Fruit fly (Drosophila melanogaster): ENCODE results near the gene CG13919.

The CG13919 gene

dm6 chr3L:1618116-1618727, 27.0 kb upstream of the CG13919 start, which contains the start of the genes CG13926, ABCB7 and CG33230 (continued):
- TF ChIP-seq slou (GFP tag; optimal IDR thresholded peaks at IDR 0.05) (no peak), dati (GFP tag; IDR thresholded peaks at IDR 0.05) (no peak), CG12942 (GFP tag; optimal IDR thresholded peaks at IDR 0.05) (no peak), Mrtf (GFP tag; IDR thresholded peaks at IDR 0.05) (no peak), br (optimal IDR thresholded peaks at IDR 0.05) (no peak), chn (GFP tag; optimal IDR thresholded peaks at IDR 0.05) (no peak), Ets97D (GFP tag; optimal IDR thresholded peaks at IDR 0.05) (peak; percentile 1), jing (GFP tag; optimal IDR thresholded peaks at IDR 0.05) (no peak), CG15514 (GFP tag; optimal IDR thresholded peaks at IDR 0.05) (peak; percentile 99), NC2α (GFP tag; optimal IDR thresholded peaks at IDR 0.05) (no peak), CG9817 (tag; optimal IDR thresholded peaks at IDR 0.05) (peak; percentile 6), CG1832 (GFP tag; optimal IDR thresholded peaks at IDR 0.05) (no peak), CG11247 (GFP tag; IDR thresholded peaks at IDR 0.05) (no peak), cwo (GFP tag; optimal IDR thresholded peaks at IDR 0.05) (peak; percentile 50), Atf3 (GFP tag; optimal IDR thresholded peaks at IDR 0.05) (no peak), CG14965 (GFP tag; optimal IDR thresholded peaks at IDR 0.05; ENCODE audit: borderline replicate concordance) (no peak), ro (GFP tag; IDR thresholded peaks at IDR 0.05) (no peak), scrt (GFP tag; optimal IDR thresholded peaks at IDR 0.05) (no peak), Ets65A (GFP tag) (peak; percentile 92), Stat92E (GFP tag; optimal IDR thresholded peaks at IDR 0.05) (peak in 1 of 3 experiments; percentile 53), ham (GFP tag; IDR thresholded peaks at IDR 0.05) (no peak), CG7357 (GFP tag; IDR thresholded peaks at IDR 0.05) (no peak), zfh1 (GFP tag; IDR thresholded peaks at IDR 0.05) (no peak), HLHmδ (GFP tag; optimal IDR thresholded peaks at IDR 0.05) (no peak), CG2120 (GFP tag; optimal IDR thresholded peaks at IDR 0.05) (peak; percentile 71), CG8924 (tag; optimal IDR thresholded peaks at IDR 0.05) (peak; percentile 4), odd (GFP tag; optimal IDR thresholded peaks at IDR 0.05) (no peak), CG5180 (GFP tag; optimal IDR thresholded peaks at IDR 0.05) (no peak), Scr (GFP tag; IDR thresholded peaks at IDR 0.05; ENCODE audit: partially characterized antibody) (peak; percentile 54), Med (GFP tag) (peak; percentile 92), knrl (GFP tag; IDR thresholded peaks at IDR 0.05; ENCODE audit: partially characterized antibody) (peak; percentile 71), Gug (GFP tag; IDR thresholded peaks at IDR 0.05) (peak; percentile 43; the same call in 1 of the 4 replicates), CG4360 (GFP tag; IDR thresholded peaks at IDR 0.05) (no peak), chm (GFP tag; IDR thresholded peaks at IDR 0.05) (no peak), Spps (tag; optimal IDR thresholded peaks at IDR 0.05) (no peak), vnd (GFP tag; IDR thresholded peaks at IDR 0.05; ENCODE audit: partially characterized antibody) (no peak), Dref (GFP tag; IDR thresholded peaks at IDR 0.05) (0 out of 2 replicates have a peak, but pooled peaks have one; percentile 10), CG10654 (GFP tag; optimal IDR thresholded peaks at IDR 0.05) (no peak), ac (GFP tag; optimal IDR thresholded peaks at IDR 0.05) (no peak), run (tag; optimal IDR thresholded peaks at IDR 0.05) (no peak), CG10431 (GFP tag; optimal IDR thresholded peaks at IDR 0.05) (peak; percentile 25), CG6813 (GFP tag; optimal IDR thresholded peaks at IDR 0.05) (no peak), seq (GFP tag; IDR thresholded peaks at IDR 0.05) (no peak), Atf6 (GFP tag; IDR thresholded peaks at IDR 0.05) (no peak), CG18619 (GFP tag; optimal IDR thresholded peaks at IDR 0.05) (peak; percentile 14), gro (GFP tag; optimal IDR thresholded peaks at IDR 0.05) (no peak), Lim3 (GFP tag; IDR thresholded peaks at IDR 0.05) (no peak), hb (GFP tag; IDR thresholded peaks at IDR 0.05; ENCODE audit: partially characterized antibody) (no peak), CG7987 (GFP tag; optimal IDR thresholded peaks at IDR 0.05) (no peak), CG30431 (GFP tag; optimal IDR thresholded peaks at IDR 0.05) (no peak), Asciz (GFP tag; optimal IDR thresholded peaks at IDR 0.05) (no peak)
